Fruit fly (Drosophila melanogaster) whole organism, prepupa: Measurements from ENCODE around the gene TfAP-2.

Source experiments
- CG10631 ChIP-seq: fragments of 200-800 bp; sonication (Bioruptor generic); optimal IDR thresholded peaks from 2 replicates; lab custom pipeline; 2016; ENCODE audit warnings: missing biosample characterization, missing genetic modification characterization
- CG11294 ChIP-seq: fragments of 200-800 bp; sonication (Bioruptor generic); IDR thresholded peaks from 2 replicates; pipeline ENCODE4 v1.3.6; 2022; ENCODE audit warnings: missing biosample characterization, missing genetic modification characterization
- CG11902 ChIP-seq: fragments of 200-800 bp; sonication (Bioruptor generic); optimal IDR thresholded peaks from 3 replicates; lab custom pipeline; 2016; ENCODE audit warnings: missing biosample characterization, missing genetic modification characterization
- CG15336 ChIP-seq: fragments of 200-800 bp; sonication (Bioruptor generic); IDR thresholded peaks from 2 replicates; pipeline ENCODE4 v1.3.6; 2022; ENCODE audit warnings: missing biosample characterization, missing genetic modification characterization
- CG16779 ChIP-seq: fragments of 200-800 bp; sonication (Bioruptor generic); optimal IDR thresholded peaks from 3 replicates; lab custom pipeline; 2017; ENCODE audit warnings: missing biosample characterization, mild to moderate bottlenecking, missing genetic modification characterization
- CG3032 ChIP-seq: fragments of 200-800 bp; optimal IDR thresholded peaks from 2 replicates; lab custom pipeline; 2019; ENCODE audit warnings: missing biosample characterization, mild to moderate bottlenecking, missing genetic modification characterization, moderate library complexity
- CG31627 ChIP-seq: fragments of 200-800 bp; sonication (Bioruptor generic); optimal IDR thresholded peaks from 3 replicates; lab custom pipeline; 2016; ENCODE audit warnings: missing biosample characterization, missing genetic modification characterization
- CG34406 ChIP-seq: fragments of 200-800 bp; sonication (Bioruptor generic); optimal IDR thresholded peaks from 3 replicates; lab custom pipeline; 2016; ENCODE audit warnings: missing biosample characterization, missing genetic modification characterization
- CG3919 ChIP-seq: fragments of 200-800 bp; sonication (Bioruptor generic); optimal IDR thresholded peaks from 3 replicates; lab custom pipeline; 2016; ENCODE audit warnings: missing biosample characterization, missing genetic modification characterization
- CG4318 ChIP-seq: fragments of 200-800 bp; sonication (Bioruptor generic); optimal IDR thresholded peaks from 3 replicates; lab custom pipeline; 2017; ENCODE audit warnings: missing biosample characterization, mild to moderate bottlenecking, missing genetic modification characterization
- CG6163 ChIP-seq: fragments of 200-800 bp; sonication (Bioruptor generic); IDR thresholded peaks from 3 replicates; pipeline ENCODE4 v1.3.6; 2022; ENCODE audit warnings: missing biosample characterization, missing genetic modification characterization
- CG6792 ChIP-seq: fragments of 200-800 bp; sonication (Bioruptor generic); optimal IDR thresholded peaks from 3 replicates; lab custom pipeline; 2016; ENCODE audit warnings: missing biosample characterization, missing genetic modification characterization
- CG6854 ChIP-seq: fragments of 200-800 bp; sonication (Bioruptor generic); optimal IDR thresholded peaks from 2 replicates; lab custom pipeline; 2017; ENCODE audit warnings: missing biosample characterization, mild to moderate bottlenecking, missing genetic modification characterization
- CG8319 ChIP-seq: fragments of 200-800 bp; sonication (Bioruptor generic); optimal IDR thresholded peaks from 3 replicates; lab custom pipeline; 2016; ENCODE audit warnings: missing biosample characterization, missing genetic modification characterization
- CG8632 ChIP-seq: fragments of 200-800 bp; sonication (Bioruptor generic); optimal IDR thresholded peaks from 3 replicates; lab custom pipeline; 2016; ENCODE audit warnings: missing biosample characterization, missing genetic modification characterization
- CG9139 ChIP-seq: fragments of 200-800 bp; sonication (Bioruptor generic); optimal IDR thresholded peaks from 3 replicates; lab custom pipeline; 2017; ENCODE audit warnings: missing biosample characterization, mild to moderate bottlenecking, missing genetic modification characterization
- Eip75B ChIP-seq: fragments of 200-800 bp; sonication (Bioruptor generic); optimal IDR thresholded peaks from 3 replicates; lab custom pipeline; 2016; ENCODE audit warnings: missing biosample characterization, missing genetic modification characterization
- Eip78C ChIP-seq: fragments of 200-800 bp; sonication (Bioruptor generic); peaks from one replicate; lab custom pipeline; 2016; ENCODE audit warnings: missing biosample characterization, missing genetic modification characterization
- Ets21C ChIP-seq: fragments of 200-800 bp; sonication (Bioruptor generic); optimal IDR thresholded peaks from 3 replicates; lab custom pipeline; 2016; ENCODE audit warnings: missing biosample characterization, missing genetic modification characterization
- Ets96B ChIP-seq: fragments of 200-800 bp; optimal IDR thresholded peaks from 2 replicates; lab custom pipeline; 2019; ENCODE audit warnings: missing biosample characterization, mild to moderate bottlenecking, missing genetic modification characterization, moderate library complexity
- Gug ChIP-seq: fragments of 200-800 bp; sonication (Bioruptor generic); IDR thresholded peaks from 2 replicates; pipeline ENCODE4 v1.3.6; 2022; ENCODE audit warnings: missing biosample characterization, missing genetic modification characterization
- Hr39 ChIP-seq: fragments of 200-800 bp; sonication (Bioruptor generic); optimal IDR thresholded peaks from 2 replicates; lab custom pipeline; 2016; ENCODE audit warnings: missing biosample characterization, missing genetic modification characterization
- Hr4 ChIP-seq: fragments of 200-800 bp; sonication (Bioruptor generic); optimal IDR thresholded peaks from 3 replicates; lab custom pipeline; 2016; ENCODE audit warnings: missing biosample characterization, missing genetic modification characterization
- Lpt ChIP-seq: fragments of 200-800 bp; sonication (Bioruptor generic); optimal IDR thresholded peaks from 3 replicates; lab custom pipeline; 2016; ENCODE audit warnings: missing biosample characterization, missing genetic modification characterization
- Met ChIP-seq: fragments of 200-800 bp; sonication (Bioruptor generic); optimal IDR thresholded peaks from 3 replicates; lab custom pipeline; 2016; ENCODE audit warnings: missing biosample characterization, missing genetic modification characterization
- OdsH ChIP-seq: fragments of 200-800 bp; sonication (Bioruptor generic); optimal IDR thresholded peaks from 3 replicates; lab custom pipeline; 2016; ENCODE audit warnings: missing biosample characterization, missing genetic modification characterization
- Smox ChIP-seq: fragments of 200-800 bp; sonication (Bioruptor generic); optimal IDR thresholded peaks from 3 replicates; lab custom pipeline; 2016; ENCODE audit warnings: missing biosample characterization, missing genetic modification characterization
- Sox102F ChIP-seq: fragments of 200-800 bp; sonication (Bioruptor generic); optimal IDR thresholded peaks from 2 replicates; lab custom pipeline; 2016; ENCODE audit warnings: missing biosample characterization, mild to moderate bottlenecking, missing genetic modification characterization
- Sox15 ChIP-seq: fragments of 200-800 bp; sonication (Bioruptor generic); optimal IDR thresholded peaks from 3 replicates; lab custom pipeline; 2016; ENCODE audit warnings: missing biosample characterization, missing genetic modification characterization
- achi ChIP-seq: fragments of 200-800 bp; sonication (Bioruptor generic); optimal IDR thresholded peaks from 3 replicates; lab custom pipeline; 2016; ENCODE audit warnings: missing biosample characterization, missing genetic modification characterization
- dac ChIP-seq: fragments of 200-800 bp; sonication (Bioruptor generic); optimal IDR thresholded peaks from 2 replicates; lab custom pipeline; 2017; ENCODE audit warnings: missing biosample characterization, mild to moderate bottlenecking, missing genetic modification characterization
- dsx ChIP-seq: fragments of 200-800 bp; optimal IDR thresholded peaks from 3 replicates; lab custom pipeline; 2019; ENCODE audit warnings: missing biosample characterization, mild to moderate bottlenecking, missing genetic modification characterization, moderate library complexity; ENCODE audit not compliant: poor library complexity, severe bottlenecking
- esn ChIP-seq: fragments of 200-800 bp; sonication (Bioruptor generic); optimal IDR thresholded peaks from 2 replicates; lab custom pipeline; 2016; ENCODE audit warnings: missing biosample characterization, mild to moderate bottlenecking, missing genetic modification characterization, moderate library complexity
- fd59A ChIP-seq: fragments of 200-800 bp; sonication (Bioruptor generic); optimal IDR thresholded peaks from 2 replicates; lab custom pipeline; 2017; ENCODE audit warnings: missing biosample characterization, mild to moderate bottlenecking, missing genetic modification characterization, missing genetic modification reagents
- fkh ChIP-seq: fragments of 200-800 bp; sonication (Bioruptor generic); optimal IDR thresholded peaks from 3 replicates; lab custom pipeline; 2017; ENCODE audit warnings: missing biosample characterization, mild to moderate bottlenecking, missing genetic modification characterization, moderate library complexity
- lz ChIP-seq: fragments of 200-800 bp; sonication (Bioruptor generic); optimal IDR thresholded peaks from 3 replicates; lab custom pipeline; 2016; ENCODE audit warnings: missing biosample characterization, missing genetic modification characterization
- net ChIP-seq: fragments of 200-800 bp; sonication (Bioruptor generic); optimal IDR thresholded peaks from 3 replicates; lab custom pipeline; 2016; ENCODE audit warnings: missing biosample characterization, missing genetic modification characterization
- pdm3 ChIP-seq: fragments of 200-800 bp; sonication (Bioruptor generic); optimal IDR thresholded peaks from 3 replicates; lab custom pipeline; 2016; ENCODE audit warnings: missing biosample characterization, missing genetic modification characterization
- salr ChIP-seq, 2 experiments: fragments of 200-800 bp; sonication (Bioruptor generic); optimal IDR thresholded peaks; 3 replicates each; lab custom pipeline; 2016 to 2018; ENCODE audit warnings: missing biosample characterization in 2 of 2, missing genetic modification characterization in 2 of 2, mild to moderate bottlenecking in 1 of 2
- ss ChIP-seq, 2 experiments: fragments of 200-800 bp; sonication (Bioruptor generic); optimal IDR thresholded peaks; 2 replicates in 1 of 2; 3 replicates in 1 of 2; lab custom pipeline; 2017 to 2018; ENCODE audit warnings: mild to moderate bottlenecking in 2 of 2, missing biosample characterization in 2 of 2, missing genetic modification characterization in 2 of 2, moderate library complexity in 1 of 2
- svp ChIP-seq: fragments of 200-800 bp; sonication (Bioruptor generic); peaks from one replicate; lab custom pipeline; 2016; ENCODE audit warnings: missing biosample characterization, missing genetic modification characterization
- topi ChIP-seq: fragments of 200-800 bp; sonication (Bioruptor generic); optimal IDR thresholded peaks from 3 replicates; lab custom pipeline; 2016; ENCODE audit warnings: missing biosample characterization, missing genetic modification characterization
- vri ChIP-seq: fragments of 200-800 bp; sonication (Bioruptor generic); optimal IDR thresholded peaks from 3 replicates; lab custom pipeline; 2016; ENCODE audit warnings: missing biosample characterization, mild to moderate bottlenecking, missing genetic modification characterization

The TfAP-2 gene

dm6 chr3L:21584683-21585082 lies 1.9 kb upstream of the TfAP-2 start:
- peak; percentile 15 to 27 for TF ChIP-seq ss (GFP tag; optimal IDR thresholded peaks at IDR 0.05; lab: Kevin White, UChicago)
- peak; percentile 37 for TF ChIP-seq CG6854 (GFP tag; lab: Kevin White, UChicago)
- TF ChIP-seq Eip75B (GFP tag; lab: Kevin White, UChicago): no peak
- TF ChIP-seq CG9139 (GFP tag; lab: Kevin White, UChicago): no peak
- 0 out of 2 replicates have a peak, but pooled peaks have one; percentile 25 for TF ChIP-seq CG15336 (GFP tag; lab: Robert Waterston, UW)
- peak; percentile 28 for TF ChIP-seq Eip78C (GFP tag; lab: Kevin White, UChicago)
- no peak for TF ChIP-seq Smox (GFP tag; lab: Kevin White, UChicago)

DNA sequence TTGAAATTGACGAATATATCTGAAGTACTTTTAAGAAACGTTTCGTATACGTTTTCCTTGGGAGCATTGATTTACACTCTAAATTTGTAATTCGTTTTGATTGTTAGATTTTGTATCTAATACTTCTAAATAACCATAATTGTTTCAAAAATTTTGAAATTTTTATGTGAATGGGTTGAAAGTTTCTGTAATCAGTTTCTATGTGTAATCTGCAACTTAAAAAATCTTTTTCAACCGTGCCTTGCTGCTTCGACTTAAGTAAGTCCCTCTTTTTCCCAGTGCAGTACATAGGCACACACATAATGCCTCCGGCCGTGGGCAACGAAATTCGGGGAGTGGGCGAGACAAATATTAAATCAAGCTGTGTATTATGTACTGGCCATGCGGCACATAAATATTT lies 1.2 kb upstream of the TfAP-2 start:
- TF ChIP-seq Eip78C (GFP tag; lab: Kevin White, UChicago) (peak; percentile 28), CG31627 (GFP tag; lab: Kevin White, UChicago) (no peak)

DNA sequence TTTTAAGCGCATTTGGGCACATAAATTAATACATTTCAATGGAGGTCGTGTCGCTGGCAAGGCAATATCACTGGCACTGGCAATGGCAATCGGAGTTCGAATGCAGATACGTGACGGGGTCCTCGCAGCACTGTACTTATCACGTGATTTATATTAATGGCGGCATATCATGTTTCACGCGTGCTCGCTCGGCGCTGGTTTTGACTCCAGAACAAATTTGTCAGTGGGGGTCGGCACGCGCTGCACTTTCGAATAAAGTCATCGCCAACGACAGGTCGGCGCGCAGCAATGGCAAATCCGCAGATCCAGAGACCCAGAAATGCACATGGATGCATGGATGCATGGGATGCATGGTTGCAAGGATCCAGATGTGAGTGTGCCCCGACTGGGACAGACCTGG lies 4.6 kb downstream of the TfAP-2 start:
- peak in 1 of 2 experiments; percentile 53 for TF ChIP-seq ss (GFP tag; optimal IDR thresholded peaks at IDR 0.05; lab: Kevin White, UChicago)
- no peak for TF ChIP-seq Ets21C (GFP tag; lab: Kevin White, UChicago)
- no peak for TF ChIP-seq CG6163
- TF ChIP-seq svp (GFP tag; lab: Kevin White, UChicago): peak; percentile 54
- TF ChIP-seq, all 60 proteins: peak for 2

DNA sequence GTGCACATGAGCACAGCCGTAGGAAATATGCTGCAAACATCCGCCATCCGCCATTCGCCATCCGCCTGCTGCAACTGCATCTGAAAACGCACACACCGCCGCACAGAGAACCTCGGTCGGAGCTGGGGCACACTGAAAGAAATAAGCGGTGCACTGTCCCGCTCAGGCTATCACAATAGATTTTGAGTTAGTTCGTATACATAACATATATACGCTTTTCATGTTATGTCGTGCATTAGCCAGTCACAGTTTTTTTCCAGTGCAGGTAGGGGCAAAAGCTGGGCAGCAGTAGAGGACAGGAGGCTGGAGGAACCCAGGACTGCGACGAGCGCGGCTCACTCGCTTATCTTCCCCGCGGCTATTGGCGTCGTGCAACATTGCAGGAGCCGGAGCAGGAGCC lies 7.8 kb downstream of the TfAP-2 start:
- TF ChIP-seq Sox102F (peak; percentile 67), CG11902 (peak; percentile 40), dsx (GFP tag; lab: Kevin White, UChicago) (peak; percentile 54), Ets21C (GFP tag; lab: Kevin White, UChicago) (peak; percentile 33), CG16779 (tag; lab: Kevin White, UChicago) (peak; percentile 25), CG6163 (peak; percentile 72; the same call in 2 of the 3 replicates), CG6854 (GFP tag; lab: Kevin White, UChicago) (peak; percentile 32), Met (GFP tag; lab: Kevin White, UChicago) (peak; percentile 71), svp (GFP tag; lab: Kevin White, UChicago) (peak; percentile 82), achi (GFP tag; lab: Kevin White, UChicago) (peak; percentile 42), CG10631 (GFP tag; lab: Kevin White, UChicago) (peak; percentile 55), CG4318 (GFP tag; lab: Kevin White, UChicago) (no peak), lz (GFP tag; lab: Kevin White, UChicago) (peak; percentile 57), dac (GFP tag; lab: Kevin White, UChicago) (no peak), topi (GFP tag; lab: Kevin White, UChicago) (peak; percentile 60), net (GFP tag; lab: Kevin White, UChicago) (peak; percentile 15), CG3032 (tag; lab: Kevin White, UChicago) (peak; percentile 48), Hr39 (GFP tag; lab: Kevin White, UChicago) (peak; percentile 66), Hr4 (peak; percentile 6), CG11294 (no peak), Gug (GFP tag; lab: Robert Waterston, UW) (no peak), vri (GFP tag; lab: Kevin White, UChicago) (peak; percentile 46), CG8632 (GFP tag; lab: Kevin White, UChicago) (peak; percentile 35), fkh (GFP tag; lab: Kevin White, UChicago) (no peak), ss (GFP tag; optimal IDR thresholded peaks at IDR 0.05; lab: Kevin White, UChicago) (peak; percentile 32 to 35), fd59A (GFP tag; lab: Kevin White, UChicago) (peak; percentile 54), Smox (GFP tag; lab: Kevin White, UChicago) (peak; percentile 51), Eip75B (GFP tag; lab: Kevin White, UChicago) (peak; percentile 59), CG31627 (GFP tag; lab: Kevin White, UChicago) (peak; percentile 67), Eip78C (GFP tag; lab: Kevin White, UChicago) (peak; percentile 81), CG8319 (no peak), OdsH (peak; percentile 48), CG6792 (GFP tag; lab: Kevin White, UChicago) (peak; percentile 44), esn (GFP tag; lab: Kevin White, UChicago) (peak; percentile 74), CG9139 (GFP tag; lab: Kevin White, UChicago) (no peak), Lpt (no peak), Sox15 (GFP tag; lab: Kevin White, UChicago) (peak; percentile 16), pdm3 (GFP tag; lab: Kevin White, UChicago) (peak; percentile 61), CG34406 (GFP tag; lab: Kevin White, UChicago) (peak; percentile 23), salr (GFP tag; optimal IDR thresholded peaks at IDR 0.05; lab: Kevin White, UChicago) (peak in 1 of 2 experiments; percentile 37), Ets96B (tag; lab: Kevin White, UChicago) (peak; percentile 43), CG3919 (GFP tag; lab: Kevin White, UChicago) (peak; percentile 68)
